Comparison of ENCODE assay signal across 1 fruit fly cellular context in the genomic region with DNA sequence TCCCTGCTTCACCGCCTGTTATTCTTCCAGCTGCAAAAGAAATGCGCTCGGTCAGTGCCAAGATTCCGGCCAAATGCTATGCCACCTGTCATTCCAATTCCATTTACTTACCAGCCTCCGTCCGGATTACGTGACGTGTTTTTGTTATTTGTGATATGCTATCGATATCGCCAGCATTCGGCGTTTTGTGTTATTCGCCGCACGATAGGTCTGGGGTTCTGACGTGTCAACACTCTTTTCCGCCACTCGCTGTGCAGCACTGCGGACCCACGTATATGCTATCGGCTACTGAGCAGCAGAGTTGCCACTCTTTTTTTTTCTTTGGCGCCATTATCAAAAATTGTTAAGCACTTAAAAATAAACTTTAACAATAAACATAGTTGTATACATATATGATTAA.
TF ChIP-seq lines count a peak whose summit lies in the region.

A gene (minus strand): TSS at position 221 of the 400 bp plus-strand sequence.

TF ChIP-seq in whole organism, embryonic, 481 proteins besides CTCF, POLR2A, EP300 and RAD21 (continued from another document and continues in another):
- peak; percentile 1 for TF ChIP-seq CG10147 (GFP tag; optimal IDR thresholded peaks at IDR 0.05; lab: Kevin White, UChicago)
- peak; percentile 53 for TF ChIP-seq Fer1 (GFP tag; optimal IDR thresholded peaks at IDR 0.05; lab: Kevin White, UChicago)
- TF ChIP-seq row (GFP tag; IDR thresholded peaks at IDR 0.05; lab: Robert Waterston, UW) = peak; percentile 54
- TF ChIP-seq B-H2 (GFP tag; optimal IDR thresholded peaks at IDR 0.05; lab: Kevin White, UChicago) = peak; percentile 70
- TF ChIP-seq dmrt99B (tag; optimal IDR thresholded peaks at IDR 0.05; lab: Kevin White, UChicago) = no peak
- TF ChIP-seq ken (GFP tag; IDR thresholded peaks at IDR 0.05; lab: Robert Waterston, UW) = no peak
- TF ChIP-seq ase (GFP tag; IDR thresholded peaks at IDR 0.05; lab: Robert Waterston, UW) = no peak
- no peak for TF ChIP-seq CG2875 (GFP tag; optimal IDR thresholded peaks at IDR 0.05; lab: Kevin White, UChicago)
- TF ChIP-seq sd (tag; optimal IDR thresholded peaks at IDR 0.05; lab: Kevin White, UChicago) = peak; percentile 47
- peak; percentile 48 for TF ChIP-seq kay (GFP tag; optimal IDR thresholded peaks at IDR 0.05; lab: Kevin White, UChicago)
- TF ChIP-seq CG7372 (GFP tag; IDR thresholded peaks at IDR 0.05; lab: Robert Waterston, UW) = no peak
- TF ChIP-seq Asciz (GFP tag; optimal IDR thresholded peaks at IDR 0.05; lab: Kevin White, UChicago) = no peak
- no peak for TF ChIP-seq D (optimal IDR thresholded peaks at IDR 0.05; lab: Kevin White, UChicago)
- no peak for TF ChIP-seq D (GFP tag; optimal IDR thresholded peaks at IDR 0.05; lab: Kevin White, UChicago)
- TF ChIP-seq tio (GFP tag; optimal IDR thresholded peaks at IDR 0.05; lab: Kevin White, UChicago) = no peak
- TF ChIP-seq amos (GFP tag; IDR thresholded peaks at IDR 0.05; lab: Robert Waterston, UW; ENCODE audit: partially characterized antibody) = peak; percentile 94
- no peak for TF ChIP-seq btn (GFP tag; optimal IDR thresholded peaks at IDR 0.05; lab: Kevin White, UChicago)
- TF ChIP-seq Lim3 (GFP tag; IDR thresholded peaks at IDR 0.05; lab: Robert Waterston, UW) = no peak
- peak; percentile 23; the same call in 1 of the 2 replicates for TF ChIP-seq ssp (GFP tag; IDR thresholded peaks at IDR 0.05; lab: Robert Waterston, UW)
- no peak for TF ChIP-seq klu (GFP tag; IDR thresholded peaks at IDR 0.05; lab: Robert Waterston, UW)
- TF ChIP-seq HHEX (GFP tag; optimal IDR thresholded peaks at IDR 0.05; lab: Kevin White, UChicago) = peak; percentile 25
- no peak for TF ChIP-seq kni (GFP tag; optimal IDR thresholded peaks at IDR 0.05; lab: Kevin White, UChicago)
- TF ChIP-seq Dbx (GFP tag; IDR thresholded peaks at IDR 0.05; lab: Robert Waterston, UW) = peak; percentile 71; the same call in 2 of the 3 replicates
- TF ChIP-seq NFAT (GFP tag; IDR thresholded peaks at IDR 0.05; lab: Robert Waterston, UW) = peak; percentile 81
- TF ChIP-seq HLH4C (GFP tag; IDR thresholded peaks at IDR 0.05; lab: Robert Waterston, UW; ENCODE audit: partially characterized antibody) = peak; percentile 83
- peak; percentile 67 for TF ChIP-seq CG12659 (GFP tag; optimal IDR thresholded peaks at IDR 0.05; lab: Kevin White, UChicago)
- no peak for TF ChIP-seq cas (GFP tag; IDR thresholded peaks at IDR 0.05; lab: Robert Waterston, UW)
- TF ChIP-seq bbx (GFP tag; IDR thresholded peaks at IDR 0.05; lab: Robert Waterston, UW; ENCODE audit: partially characterized antibody) = peak; percentile 93
- TF ChIP-seq Atf6 (GFP tag; IDR thresholded peaks at IDR 0.05; lab: Robert Waterston, UW) = no peak
- TF ChIP-seq CG3163 (GFP tag; optimal IDR thresholded peaks at IDR 0.05; lab: Kevin White, UChicago) = peak; percentile 43
- TF ChIP-seq CG31224 (GFP tag; IDR thresholded peaks at IDR 0.05; lab: Robert Waterston, UW) = no peak
- TF ChIP-seq odd (GFP tag; optimal IDR thresholded peaks at IDR 0.05; lab: Kevin White, UChicago) = peak; percentile 38
- no peak for TF ChIP-seq CG4360 (GFP tag; IDR thresholded peaks at IDR 0.05; lab: Robert Waterston, UW)
- peak; percentile 17 for TF ChIP-seq ems (GFP tag; optimal IDR thresholded peaks at IDR 0.05; lab: Kevin White, UChicago)
- TF ChIP-seq slbo (GFP tag; IDR thresholded peaks at IDR 0.05; lab: Robert Waterston, UW) = peak; percentile 81
- TF ChIP-seq CG12071 (GFP tag; optimal IDR thresholded peaks at IDR 0.05; lab: Kevin White, UChicago) = no peak
- peak; percentile 88 for TF ChIP-seq CG9932 (GFP tag; IDR thresholded peaks at IDR 0.05; lab: Robert Waterston, UW)
- TF ChIP-seq Stat92E (GFP tag; optimal IDR thresholded peaks at IDR 0.05; lab: Kevin White, UChicago) = peak in 1 of 3 experiments; percentile 20
- no peak for TF ChIP-seq CG12219 (GFP tag; optimal IDR thresholded peaks at IDR 0.05; lab: Kevin White, UChicago)
- TF ChIP-seq CG15269 (tag; optimal IDR thresholded peaks at IDR 0.05; lab: Kevin White, UChicago) = peak; percentile 23
- TF ChIP-seq Dfd (GFP tag; optimal IDR thresholded peaks at IDR 0.05; lab: Kevin White, UChicago) = no peak
- TF ChIP-seq CG6689 (GFP tag; IDR thresholded peaks at IDR 0.05; lab: Robert Waterston, UW) = no peak
- peak; percentile 12 for TF ChIP-seq tap (tag; optimal IDR thresholded peaks at IDR 0.05; lab: Kevin White, UChicago)
- TF ChIP-seq nerfin-1 (tag; optimal IDR thresholded peaks at IDR 0.05; lab: Kevin White, UChicago) = peak; percentile 4
- peak; percentile 65 for TF ChIP-seq jumu (GFP tag; optimal IDR thresholded peaks at IDR 0.05; lab: Kevin White, UChicago)
- TF ChIP-seq grn (GFP tag; optimal IDR thresholded peaks at IDR 0.05; lab: Kevin White, UChicago) = no peak
- no peak for TF ChIP-seq Dek (tag; optimal IDR thresholded peaks at IDR 0.05; lab: Kevin White, UChicago)
- TF ChIP-seq CG16863 (GFP tag; optimal IDR thresholded peaks at IDR 0.05; lab: Kevin White, UChicago) = no peak
- peak; percentile 56; the same call in 2 of the 4 replicates for TF ChIP-seq Gug (GFP tag; IDR thresholded peaks at IDR 0.05; lab: Robert Waterston, UW)
- TF ChIP-seq Bteb2 (GFP tag; optimal IDR thresholded peaks at IDR 0.05; lab: Kevin White, UChicago) = peak; percentile 7
- TF ChIP-seq CG12769 (tag; optimal IDR thresholded peaks at IDR 0.05; lab: Kevin White, UChicago) = peak; percentile 30
- TF ChIP-seq tx (GFP tag; optimal IDR thresholded peaks at IDR 0.05; lab: Kevin White, UChicago) = no peak
- TF ChIP-seq chif (GFP tag; optimal IDR thresholded peaks at IDR 0.05; lab: Kevin White, UChicago) = peak in 1 of 2 experiments; percentile 31
- peak; percentile 90 for TF ChIP-seq YL-1 (GFP tag; optimal IDR thresholded peaks at IDR 0.05; lab: Kevin White, UChicago)
- TF ChIP-seq CG9876 (GFP tag; optimal IDR thresholded peaks at IDR 0.05; lab: Kevin White, UChicago) = peak; percentile 11
- no peak; the same call in 2 of the 3 replicates for TF ChIP-seq tgo (GFP tag; IDR thresholded peaks at IDR 0.05; lab: Robert Waterston, UW)
- TF ChIP-seq psq (GFP tag; optimal IDR thresholded peaks at IDR 0.05; lab: Kevin White, UChicago) = no peak
- TF ChIP-seq CG4707 (GFP tag; optimal IDR thresholded peaks at IDR 0.05; lab: Kevin White, UChicago) = no peak
- peak; percentile 50 for TF ChIP-seq gro (GFP tag; optimal IDR thresholded peaks at IDR 0.05; lab: Kevin White, UChicago)
- peak; percentile 11 for TF ChIP-seq Lhr (GFP tag; optimal IDR thresholded peaks at IDR 0.05; lab: Kevin White, UChicago)
- no peak for TF ChIP-seq peb (GFP tag; IDR thresholded peaks at IDR 0.05; lab: Robert Waterston, UW)
- TF ChIP-seq Xbp1 (GFP tag; optimal IDR thresholded peaks at IDR 0.05; lab: Kevin White, UChicago) = peak; percentile 92
- peak; percentile 32 for TF ChIP-seq nmo (GFP tag; optimal IDR thresholded peaks at IDR 0.05; lab: Kevin White, UChicago)
- TF ChIP-seq CG10267 (tag; optimal IDR thresholded peaks at IDR 0.05; lab: Kevin White, UChicago) = peak; percentile 95
- TF ChIP-seq CG12391 (tag; optimal IDR thresholded peaks at IDR 0.05; lab: Kevin White, UChicago) = peak; percentile 36
- TF ChIP-seq insv (GFP tag; optimal IDR thresholded peaks at IDR 0.05; lab: Kevin White, UChicago) = peak in 1 of 2 experiments; percentile 7
- TF ChIP-seq Opbp (GFP tag; IDR thresholded peaks at IDR 0.05; lab: Robert Waterston, UW; ENCODE audit: partially characterized antibody) = peak; percentile 92
- peak; percentile 15 for TF ChIP-seq CG4424 (GFP tag; optimal IDR thresholded peaks at IDR 0.05; lab: Kevin White, UChicago)
- peak; percentile 23 for TF ChIP-seq gem (tag; optimal IDR thresholded peaks at IDR 0.05; lab: Kevin White, UChicago)
- TF ChIP-seq Hmx (GFP tag; optimal IDR thresholded peaks at IDR 0.05; lab: Kevin White, UChicago) = no peak
- TF ChIP-seq CG15696 (tag; optimal IDR thresholded peaks at IDR 0.05; lab: Kevin White, UChicago) = peak; percentile 7
- TF ChIP-seq CG9609 (GFP tag; optimal IDR thresholded peaks at IDR 0.05; lab: Kevin White, UChicago) = peak; percentile 64
- TF ChIP-seq Meics (GFP tag; optimal IDR thresholded peaks at IDR 0.05; lab: Kevin White, UChicago) = peak; percentile 34
- no peak for TF ChIP-seq Neu2 (GFP tag; optimal IDR thresholded peaks at IDR 0.05; lab: Kevin White, UChicago; ENCODE audit: borderline replicate concordance)
- TF ChIP-seq hkb (optimal IDR thresholded peaks at IDR 0.05; lab: Kevin White, UChicago) = peak; percentile 47
- no peak for TF ChIP-seq hkb (GFP tag; IDR thresholded peaks at IDR 0.05; lab: Robert Waterston, UW)
- peak; percentile 78 for TF ChIP-seq tna (GFP tag; IDR thresholded peaks at IDR 0.05; lab: Robert Waterston, UW; ENCODE audit: partially characterized antibody)
- no peak for TF ChIP-seq NK7.1 (GFP tag; optimal IDR thresholded peaks at IDR 0.05; lab: Kevin White, UChicago)
- no peak for TF ChIP-seq CG15011 (GFP tag; optimal IDR thresholded peaks at IDR 0.05; lab: Kevin White, UChicago)
- TF ChIP-seq ind (GFP tag; optimal IDR thresholded peaks at IDR 0.05; lab: Kevin White, UChicago) = peak; percentile 37
- TF ChIP-seq CG34376 (GFP tag; optimal IDR thresholded peaks at IDR 0.05; lab: Kevin White, UChicago) = peak; percentile 51
- TF ChIP-seq MBD-R2 (GFP tag; IDR thresholded peaks at IDR 0.05; lab: Robert Waterston, UW) = peak; percentile 81
- TF ChIP-seq toy (GFP tag; IDR thresholded peaks at IDR 0.05; lab: Robert Waterston, UW) = no peak
- peak; percentile 40; the same call in 1 of the 2 replicates for TF ChIP-seq CG31441 (GFP tag; IDR thresholded peaks at IDR 0.05; lab: Robert Waterston, UW)
- peak; percentile 13 for TF ChIP-seq Fer2 (tag; optimal IDR thresholded peaks at IDR 0.05; lab: Kevin White, UChicago)
- TF ChIP-seq CG14014 (GFP tag; IDR thresholded peaks at IDR 0.05; lab: Robert Waterston, UW) = no peak
- TF ChIP-seq repo (GFP tag; optimal IDR thresholded peaks at IDR 0.05; lab: Kevin White, UChicago) = peak; percentile 31
- peak; percentile 69 for TF ChIP-seq CG16779 (GFP tag; IDR thresholded peaks at IDR 0.05; lab: Robert Waterston, UW)
- no peak for TF ChIP-seq Trl (optimal IDR thresholded peaks at IDR 0.05; lab: Kevin White, UChicago)
- TF ChIP-seq Trl (GFP tag; optimal IDR thresholded peaks at IDR 0.05; lab: Kevin White, UChicago) = peak; percentile 53
- peak; percentile 60; the same call in 1 of the 3 replicates for TF ChIP-seq zen2 (GFP tag; IDR thresholded peaks at IDR 0.05; lab: Robert Waterston, UW; ENCODE audit: partially characterized antibody)
- no peak for TF ChIP-seq CG17568 (GFP tag; optimal IDR thresholded peaks at IDR 0.05; lab: Kevin White, UChicago)
- TF ChIP-seq CG7928 (GFP tag; optimal IDR thresholded peaks at IDR 0.05; lab: Kevin White, UChicago) = peak; percentile 11
- TF ChIP-seq CG11723 (GFP tag; optimal IDR thresholded peaks at IDR 0.05; lab: Kevin White, UChicago) = no peak
- TF ChIP-seq her (GFP tag; optimal IDR thresholded peaks at IDR 0.05; lab: Kevin White, UChicago) = peak; percentile 66
- TF ChIP-seq CG6683 (GFP tag; optimal IDR thresholded peaks at IDR 0.05; lab: Kevin White, UChicago) = no peak
- TF ChIP-seq CG30431 (GFP tag; optimal IDR thresholded peaks at IDR 0.05; lab: Kevin White, UChicago) = no peak
- TF ChIP-seq Doc3 (GFP tag; IDR thresholded peaks at IDR 0.05; lab: Robert Waterston, UW; ENCODE audit: partially characterized antibody) = peak; percentile 70
- TF ChIP-seq ro (GFP tag; IDR thresholded peaks at IDR 0.05; lab: Robert Waterston, UW) = no peak
- no peak for TF ChIP-seq Spps (tag; optimal IDR thresholded peaks at IDR 0.05; lab: Kevin White, UChicago)
- peak; percentile 40 for TF ChIP-seq shn (GFP tag; optimal IDR thresholded peaks at IDR 0.05; lab: Kevin White, UChicago)
- TF ChIP-seq inv (GFP tag; IDR thresholded peaks at IDR 0.05; lab: Robert Waterston, UW; ENCODE audit: partially characterized antibody) = peak; percentile 82
- TF ChIP-seq CG17802 (tag; optimal IDR thresholded peaks at IDR 0.05; lab: Kevin White, UChicago) = peak; percentile 27
- TF ChIP-seq seq (GFP tag; IDR thresholded peaks at IDR 0.05; lab: Robert Waterston, UW) = no peak
- peak; percentile 80 for TF ChIP-seq sob (GFP tag; IDR thresholded peaks at IDR 0.05; lab: Robert Waterston, UW)
- no peak for TF ChIP-seq CG10274 (GFP tag; optimal IDR thresholded peaks at IDR 0.05; lab: Kevin White, UChicago)
- TF ChIP-seq CkIIα-i1 (GFP tag; IDR thresholded peaks at IDR 0.05; lab: Robert Waterston, UW) = no peak
- TF ChIP-seq CG14667 (GFP tag; IDR thresholded peaks at IDR 0.05; lab: Robert Waterston, UW) = no peak
- TF ChIP-seq CG43689 (GFP tag; IDR thresholded peaks at IDR 0.05; lab: Robert Waterston, UW) = no peak
- no peak for TF ChIP-seq gt (GFP tag; IDR thresholded peaks at IDR 0.05; lab: Robert Waterston, UW)
- TF ChIP-seq grau (tag; optimal IDR thresholded peaks at IDR 0.05; lab: Kevin White, UChicago) = peak; percentile 40
- peak; percentile 18 for TF ChIP-seq Deaf1 (tag; optimal IDR thresholded peaks at IDR 0.05; lab: Kevin White, UChicago)
- peak; percentile 8 for TF ChIP-seq CG17385 (GFP tag; optimal IDR thresholded peaks at IDR 0.05; lab: Kevin White, UChicago)
- TF ChIP-seq Ets97D (GFP tag; optimal IDR thresholded peaks at IDR 0.05; lab: Kevin White, UChicago) = peak; percentile 89
- peak; percentile 87 for TF ChIP-seq CG3847 (GFP tag; IDR thresholded peaks at IDR 0.05; lab: Robert Waterston, UW)
- peak; percentile 67 for TF ChIP-seq NfI (GFP tag; optimal IDR thresholded peaks at IDR 0.05; lab: Kevin White, UChicago)
- peak; percentile 73 for TF ChIP-seq CG32532 (GFP tag; IDR thresholded peaks at IDR 0.05; lab: Robert Waterston, UW)
- peak; percentile 0 for TF ChIP-seq Camta (GFP tag; optimal IDR thresholded peaks at IDR 0.05; lab: Kevin White, UChicago)
- no peak for TF ChIP-seq run (tag; optimal IDR thresholded peaks at IDR 0.05; lab: Kevin White, UChicago)
- TF ChIP-seq CG4730 (GFP tag; IDR thresholded peaks at IDR 0.05; lab: Robert Waterston, UW) = no peak
- peak; percentile 7 for TF ChIP-seq CG33557 (GFP tag; optimal IDR thresholded peaks at IDR 0.05; lab: Kevin White, UChicago)
- peak; percentile 85 for TF ChIP-seq CG16813 (GFP tag; IDR thresholded peaks at IDR 0.05; lab: Robert Waterston, UW; ENCODE audit: partially characterized antibody)
- peak; percentile 16 for TF ChIP-seq Chrac-16 (GFP tag; optimal IDR thresholded peaks at IDR 0.05; lab: Kevin White, UChicago)
- peak; percentile 86 for TF ChIP-seq CG15514 (GFP tag; optimal IDR thresholded peaks at IDR 0.05; lab: Kevin White, UChicago)
- TF ChIP-seq CG17186 (GFP tag; optimal IDR thresholded peaks at IDR 0.05; lab: Kevin White, UChicago) = peak; percentile 74
- TF ChIP-seq CG4404 (GFP tag; IDR thresholded peaks at IDR 0.05; lab: Robert Waterston, UW) = no peak
- TF ChIP-seq CG32767 (GFP tag; IDR thresholded peaks at IDR 0.05; lab: Robert Waterston, UW) = no peak
- peak; percentile 13 for TF ChIP-seq CG4820 (GFP tag; optimal IDR thresholded peaks at IDR 0.05; lab: Kevin White, UChicago)
